Worm (Caenorhabditis elegans): ENCODE results near the gene fbxa-169.
A peak's percentile ranks its signal among the peaks of the same experiment; 100 is the strongest.

The fbxa-169 gene

DNA sequence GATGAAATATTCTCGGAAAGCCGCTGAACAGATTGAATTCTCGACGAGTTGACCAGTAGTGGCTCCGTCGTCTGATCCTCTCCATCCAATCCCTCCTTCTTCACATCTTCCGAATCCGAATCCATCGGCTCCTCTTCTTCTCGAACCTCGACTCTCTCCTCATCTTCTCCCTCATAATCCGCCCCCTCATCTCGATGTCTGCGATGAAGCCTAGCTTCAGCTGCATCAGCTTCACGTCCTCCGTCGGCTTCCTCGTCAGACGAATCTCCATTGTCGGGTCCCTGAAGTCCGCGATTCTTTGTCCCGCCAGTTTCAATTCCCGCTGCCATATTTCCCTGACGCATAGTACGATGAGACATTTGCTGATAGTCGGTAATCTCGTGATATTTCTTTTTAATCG, 37.3 kb downstream of the fbxa-169 start:
- TF ChIP-seq ets-4 (GFP tag; optimal IDR thresholded peaks at IDR 0.05) (no peak), repo-1 (tag; optimal IDR thresholded peaks at IDR 0.05) (no peak), attf-6 (GFP tag; IDR thresholded peaks at IDR 0.05) (no peak), rec-8 (tag; optimal IDR thresholded peaks at IDR 0.05) (no peak), F37B4.10 (GFP tag; IDR thresholded peaks at IDR 0.05) (no peak), zfh-2 (GFP tag; conservative IDR thresholded peaks at IDR 0.05) (peak; percentile 62)

DNA sequence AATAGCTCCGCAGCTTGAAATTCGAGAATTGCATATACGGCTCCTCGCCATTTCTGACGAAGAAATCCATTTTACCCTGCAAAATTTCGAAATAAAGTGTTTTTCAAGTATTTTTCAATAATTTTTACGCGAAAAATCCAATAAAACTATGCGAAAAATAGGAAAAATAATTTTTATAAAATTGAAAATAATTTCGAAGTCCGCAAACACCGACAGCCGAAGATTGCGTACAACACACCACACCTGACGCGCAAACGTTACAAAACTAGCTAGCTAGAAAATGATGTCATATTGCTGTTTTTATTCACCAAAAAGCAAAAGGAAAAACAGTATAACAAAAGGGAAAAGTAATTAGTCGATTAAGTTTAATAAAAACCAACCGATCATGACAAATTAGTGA, 46.4 kb downstream of the fbxa-169 start, which contains the start of gene rpoa-1:
Gene rpoa-1, minus strand, starts transcription at position 84 of the 400 bp plus-strand sequence.
- TF ChIP-seq tbx-9 (tag; optimal IDR thresholded peaks at IDR 0.05; ENCODE audit: borderline replicate concordance) (no peak), madf-3 (GFP tag; IDR thresholded peaks at IDR 0.05) (no peak), nhr-80 (tag; optimal IDR thresholded peaks at IDR 0.05) (no peak), nhr-90 (tag; optimal IDR thresholded peaks at IDR 0.05) (no peak), F10E7.11 (tag; optimal IDR thresholded peaks at IDR 0.05) (no peak), die-1 (tag; optimal IDR thresholded peaks at IDR 0.05) (no peak), madf-6 (GFP tag; IDR thresholded peaks at IDR 0.05) (peak; percentile 57; the same call in 1 of the 2 replicates), hmg-20 (GFP tag; IDR thresholded peaks at IDR 0.05) (no peak), B0261.1 (tag; optimal IDR thresholded peaks at IDR 0.05) (no peak), ztf-26 (tag; optimal IDR thresholded peaks at IDR 0.05) (no peak), akir-1 (GFP tag; optimal IDR thresholded peaks at IDR 0.05) (no peak), pha-4 (tag; optimal IDR thresholded peaks at IDR 0.05) (no peak), dpl-1 (GFP tag; optimal IDR thresholded peaks at IDR 0.05) (no peak), hmg-1.2 (GFP tag; IDR thresholded peaks at IDR 0.05) (no peak), lin-54 (GFP tag; optimal IDR thresholded peaks at IDR 0.05) (no peak), let-607 (tag; optimal IDR thresholded peaks at IDR 0.05) (no peak), chd-7 (tag; optimal IDR thresholded peaks at IDR 0.05) (no peak), lsl-1 (GFP tag; optimal IDR thresholded peaks at IDR 0.05) (peak; percentile 36), hrde-1 (tag; optimal IDR thresholded peaks at IDR 0.05; ENCODE audit: borderline replicate concordance) (no peak), dpff-1 (tag; optimal IDR thresholded peaks at IDR 0.05) (no peak), snpc-4 (GFP tag; optimal IDR thresholded peaks at IDR 0.05) (no peak), snpc-4 (tag; optimal IDR thresholded peaks at IDR 0.05) (peak in 1 of 4 experiments; percentile 8), ztf-18 (tag; optimal IDR thresholded peaks at IDR 0.05) (no peak), T26A5.8 (tag; optimal IDR thresholded peaks at IDR 0.05) (no peak), him-1 (tag; optimal IDR thresholded peaks at IDR 0.05) (no peak), ekl-4 (GFP tag; IDR thresholded peaks at IDR 0.05) (no peak), ztf-3 (GFP tag; optimal IDR thresholded peaks at IDR 0.05) (no peak), madf-8 (GFP tag; conservative IDR thresholded peaks at IDR 0.05) (peak; percentile 18; the same call in 1 of the 2 replicates)

DNA sequence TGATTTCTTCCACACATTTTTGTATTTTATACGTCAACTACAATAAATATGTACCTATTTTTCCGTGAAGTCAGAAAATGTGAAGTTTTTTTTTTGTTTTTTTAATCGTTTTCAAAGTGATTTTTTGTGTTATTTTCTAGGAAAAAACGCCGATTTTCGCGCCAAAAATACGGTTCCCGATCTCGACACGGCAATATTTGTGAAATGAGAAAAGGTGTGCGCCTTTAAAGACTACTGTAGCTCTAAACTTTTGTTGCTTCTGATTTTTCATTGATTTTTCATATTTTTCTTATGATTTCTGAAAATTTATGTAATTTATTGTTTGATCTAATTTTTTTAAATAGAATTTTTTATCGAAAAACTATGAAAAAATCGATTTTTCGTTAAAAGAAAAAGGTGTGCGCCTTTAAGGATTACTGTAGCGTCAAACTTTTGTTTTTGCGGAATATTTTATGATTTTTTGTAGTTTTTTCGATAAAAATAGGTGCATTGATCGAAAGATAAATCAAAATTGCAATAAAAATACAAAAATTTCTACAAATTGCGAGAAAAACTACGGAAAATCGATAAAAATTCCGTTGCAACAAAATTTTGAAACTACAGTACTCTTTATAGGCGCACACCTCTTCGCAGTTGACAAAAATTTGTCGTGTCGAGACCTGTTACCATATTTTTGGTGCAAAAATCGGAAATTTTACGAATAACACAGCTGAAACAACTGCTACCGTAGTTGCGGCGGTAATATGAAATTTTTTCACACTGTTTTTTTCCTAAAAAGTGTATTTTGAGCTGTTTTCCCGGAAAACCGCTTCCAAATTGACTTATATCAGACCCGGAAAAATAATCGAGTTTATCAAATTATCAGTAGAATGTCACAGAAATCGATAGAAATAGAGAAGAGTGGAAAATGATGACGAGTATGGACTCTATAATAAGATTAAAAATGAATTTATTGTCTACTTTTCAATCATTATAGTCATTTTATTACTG, 47.3 kb downstream of the fbxa-169 start, which contains the start of gene kqt-3:
Gene kqt-3, plus strand, starts transcription at position 940 of the 990 bp plus-strand sequence.
- TF ChIP-seq B0019.2 (GFP tag; conservative IDR thresholded peaks at IDR 0.05) (no peak), xnd-1 (tag; optimal IDR thresholded peaks at IDR 0.05) (peak; percentile 69), repo-1 (tag; optimal IDR thresholded peaks at IDR 0.05) (no peak), rpc-1 (optimal IDR thresholded peaks at IDR 0.05) (no peak), rpc-1 (tag; optimal IDR thresholded peaks at IDR 0.05) (no peak), F49E8.2 (tag; optimal IDR thresholded peaks at IDR 0.05; ENCODE audit: insufficient read depth) (no peak), D2030.7 (GFP tag; IDR thresholded peaks at IDR 0.05) (peak; percentile 41), hsf-1 (GFP tag; IDR thresholded peaks at IDR 0.05) (no peak), ztf-3 (GFP tag; optimal IDR thresholded peaks at IDR 0.05) (no peak), somi-1 (GFP tag; optimal IDR thresholded peaks at IDR 0.05) (no peak), ztf-26 (tag; optimal IDR thresholded peaks at IDR 0.05) (no peak), ekl-4 (GFP tag; IDR thresholded peaks at IDR 0.05) (no peak), mxl-1 (tag; optimal IDR thresholded peaks at IDR 0.05) (no peak), lsl-1 (GFP tag; optimal IDR thresholded peaks at IDR 0.05) (peak; percentile 87), madf-6 (GFP tag; IDR thresholded peaks at IDR 0.05) (peak; percentile 69), pbrm-1 (GFP tag; IDR thresholded peaks at IDR 0.05) (no peak), chd-7 (tag; optimal IDR thresholded peaks at IDR 0.05) (no peak), Y79H2A.3 (GFP tag; conservative IDR thresholded peaks at IDR 0.05) (no peak)
